Worm (Caenorhabditis elegans): ENCODE data around the gene spig-4.

ce11 chrV:14316525-14316924 is 9.9 kb upstream of the spig-4 start, which contains the start of gene F47B8.2:
- TF ChIP-seq lin-15B (tag; optimal IDR thresholded peaks at IDR 0.05) (no peak), nhr-28 (tag; optimal IDR thresholded peaks at IDR 0.05) (no peak), nhr-43 (tag; optimal IDR thresholded peaks at IDR 0.05; ENCODE audit: poor library complexity, severe bottlenecking) (no peak), nfya-1 (tag; optimal IDR thresholded peaks at IDR 0.05; ENCODE audit: insufficient read depth) (no peak), snpc-4 (tag; optimal IDR thresholded peaks at IDR 0.05) (no peak), nhr-11 (tag; optimal IDR thresholded peaks at IDR 0.05) (no peak)
